Worm (Caenorhabditis elegans) whole organism, young adult: ENCODE measurements around the gene T13F2.2.

Experiments
- B0019.2 ChIP-seq: fragments of 200-800 bp; sonication (Bioruptor generic); conservative IDR thresholded peaks from 2 replicates; pipeline ENCODE4 v1.3.6; 2022; ENCODE audit warnings: missing genetic modification reagents, missing genetic modification characterization, missing compliant biosample characterization
- B0261.1 ChIP-seq: sonication (generic microtip); optimal IDR thresholded peaks from 2 replicates; lab custom pipeline; 2016; ENCODE audit warnings: mild to moderate bottlenecking, missing genetic modification characterization, moderate library complexity, missing compliant biosample characterization
- B0336.3 ChIP-seq: fragments of 200-800 bp; sonication (Bioruptor generic); IDR thresholded peaks from 2 replicates; pipeline ENCODE4 v1.3.6; 2022; ENCODE audit warnings: missing genetic modification characterization, missing compliant biosample characterization
- F10E7.11 ChIP-seq: sonication (generic microtip); optimal IDR thresholded peaks from 2 replicates; lab custom pipeline; 2017; ENCODE audit warnings: mild to moderate bottlenecking, missing genetic modification characterization, moderate library complexity, missing compliant biosample characterization
- F22D6.2 ChIP-seq: sonication (generic microtip); optimal IDR thresholded peaks from 2 replicates; lab custom pipeline; 2016; ENCODE audit warnings: mild to moderate bottlenecking, missing genetic modification characterization, missing compliant biosample characterization
- F39B2.1 ChIP-seq: fragments of 200-800 bp; sonication (Bioruptor generic); IDR thresholded peaks from 2 replicates; pipeline ENCODE4 v1.3.6; 2022; ENCODE audit warnings: missing genetic modification reagents, missing genetic modification characterization, missing compliant biosample characterization
- F57C9.4 ChIP-seq: sonication (generic microtip); optimal IDR thresholded peaks from 2 replicates; lab custom pipeline; 2017; ENCODE audit warnings: mild to moderate bottlenecking, missing genetic modification characterization, missing compliant biosample characterization
- T07F8.4 ChIP-seq: sonication (generic microtip); optimal IDR thresholded peaks from 2 replicates; lab custom pipeline; 2016; ENCODE audit warnings: mild to moderate bottlenecking, missing genetic modification characterization, moderate library complexity, missing compliant biosample characterization
- T26A5.8 ChIP-seq: sonication (generic microtip); optimal IDR thresholded peaks from 2 replicates; lab custom pipeline; 2016; ENCODE audit warnings: missing genetic modification characterization, missing compliant biosample characterization
- Y53G8AR.9 ChIP-seq: fragments of 200-800 bp; sonication (Bioruptor generic); conservative IDR thresholded peaks from 2 replicates; pipeline ENCODE4 v1.3.6; 2022; ENCODE audit warnings: missing genetic modification reagents, missing genetic modification characterization, missing compliant biosample characterization
- Y56A3A.18 ChIP-seq: fragments of 200-800 bp; sonication (Bioruptor generic); IDR thresholded peaks from 2 replicates; pipeline ENCODE4 v1.3.6; 2022; ENCODE audit warnings: missing genetic modification reagents, missing genetic modification characterization, missing compliant biosample characterization
- ZK185.1 ChIP-seq: sonication (generic microtip); optimal IDR thresholded peaks from 2 replicates; lab custom pipeline; 2016; ENCODE audit warnings: mild to moderate bottlenecking, missing genetic modification characterization, missing compliant biosample characterization; ENCODE audit not compliant: poor library complexity, severe bottlenecking
- aptf-3 ChIP-seq: fragments of 200-800 bp; sonication (Bioruptor generic); IDR thresholded peaks from 2 replicates; pipeline ENCODE4 v1.3.6; 2022; ENCODE audit warnings: missing genetic modification characterization, missing compliant biosample characterization
- attf-3 ChIP-seq: fragments of 200-800 bp; sonication (Bioruptor generic); conservative IDR thresholded peaks from 2 replicates; pipeline ENCODE4 v1.3.6; 2022; ENCODE audit warnings: missing genetic modification reagents, missing genetic modification characterization, missing compliant biosample characterization
- attf-5 ChIP-seq: fragments of 200-800 bp; sonication (Bioruptor generic); optimal IDR thresholded peaks from 2 replicates; lab custom pipeline; 2018; ENCODE audit warnings: mild to moderate bottlenecking, missing genetic modification characterization, missing compliant biosample characterization
- attf-6 ChIP-seq: fragments of 200-800 bp; sonication (Bioruptor generic); IDR thresholded peaks from 2 replicates; pipeline ENCODE4 v1.3.6; 2022; ENCODE audit warnings: missing genetic modification reagents, missing genetic modification characterization, missing compliant biosample characterization
- bed-1 ChIP-seq: fragments of 200-800 bp; sonication (Bioruptor generic); IDR thresholded peaks from 2 replicates; pipeline ENCODE4 v1.3.6; 2022; ENCODE audit warnings: missing genetic modification reagents, missing genetic modification characterization, missing compliant biosample characterization
- bed-2 ChIP-seq: fragments of 200-800 bp; sonication (Bioruptor generic); IDR thresholded peaks from 2 replicates; pipeline ENCODE4 v1.3.6; 2022; ENCODE audit warnings: missing genetic modification reagents, missing genetic modification characterization, missing compliant biosample characterization
- cebp-1 ChIP-seq, 2 experiments: fragments of 200-800 bp in 1 of 2; sonication (Bioruptor generic) in 1 of 2; sonication (generic microtip) in 1 of 2; IDR thresholded peaks in 1 of 2; optimal IDR thresholded peaks in 1 of 2; 2 replicates each; pipeline versions ENCODE4 v1.3.6 to Lab custom; 2017 to 2022; ENCODE audit warnings: missing compliant biosample characterization in 2 of 2, missing genetic modification characterization in 2 of 2, mild to moderate bottlenecking in 1 of 2, missing genetic modification reagents in 1 of 2, moderate library complexity in 1 of 2
- cebp-2 ChIP-seq: fragments of 200-800 bp; sonication (Bioruptor generic); IDR thresholded peaks from 2 replicates; pipeline ENCODE4 v1.3.6; 2022; ENCODE audit warnings: missing genetic modification characterization, missing compliant biosample characterization
- chd-7 ChIP-seq: sonication (generic microtip); optimal IDR thresholded peaks from 2 replicates; lab custom pipeline; 2016; ENCODE audit warnings: mild to moderate bottlenecking, missing genetic modification characterization, moderate library complexity, missing compliant biosample characterization
- die-1 ChIP-seq: sonication (generic microtip); optimal IDR thresholded peaks from 2 replicates; lab custom pipeline; 2016; ENCODE audit warnings: missing genotype, mild to moderate bottlenecking, missing genetic modification characterization, missing compliant biosample characterization
- dpff-1 ChIP-seq: sonication (generic microtip); optimal IDR thresholded peaks from 2 replicates; lab custom pipeline; 2017; ENCODE audit warnings: mild to moderate bottlenecking, missing genetic modification characterization, missing compliant biosample characterization
- egl-18 ChIP-seq: fragments of 200-800 bp; sonication (Bioruptor generic); IDR thresholded peaks from 2 replicates; pipeline ENCODE4 v1.3.6; 2022; ENCODE audit warnings: missing genetic modification reagents, missing genetic modification characterization, missing compliant biosample characterization
- ekl-4 ChIP-seq: fragments of 200-800 bp; sonication (Bioruptor generic); IDR thresholded peaks from 2 replicates; pipeline ENCODE4 v1.3.6; 2022; ENCODE audit warnings: missing genetic modification reagents, missing genetic modification characterization, missing compliant biosample characterization
- ets-4 ChIP-seq: fragments of 200-800 bp; sonication (Bioruptor generic); optimal IDR thresholded peaks from 2 replicates; lab custom pipeline; 2018; ENCODE audit warnings: mild to moderate bottlenecking, missing genetic modification characterization, missing compliant biosample characterization
- gei-17 ChIP-seq: fragments of 200-800 bp; sonication (Bioruptor generic); optimal IDR thresholded peaks from 2 replicates; lab custom pipeline; 2018; ENCODE audit warnings: mild to moderate bottlenecking, missing genetic modification characterization, missing compliant biosample characterization
- hmg-20 ChIP-seq: fragments of 200-800 bp; sonication (Bioruptor generic); IDR thresholded peaks from 2 replicates; pipeline ENCODE4 v1.3.6; 2022; ENCODE audit warnings: missing genetic modification reagents, missing genetic modification characterization, missing compliant biosample characterization
- let-526 ChIP-seq: fragments of 200-800 bp; sonication (Bioruptor generic); IDR thresholded peaks from 2 replicates; pipeline ENCODE4 v1.3.6; 2022; ENCODE audit warnings: missing genetic modification reagents, missing genetic modification characterization, missing compliant biosample characterization
- let-607 ChIP-seq, 2 experiments: fragments of 200-800 bp in 1 of 2; sonication (Bioruptor generic) in 1 of 2; sonication (generic microtip) in 1 of 2; optimal IDR thresholded peaks; 2 replicates each; lab custom pipeline; 2016 to 2018; ENCODE audit warnings: mild to moderate bottlenecking in 2 of 2, missing compliant biosample characterization in 2 of 2, missing genetic modification characterization in 2 of 2, moderate library complexity in 2 of 2, missing genotype in 1 of 2
- lin-35 ChIP-seq, 3 experiments: fragments of 150-350 bp in 2 of 3; sonication (generic microtip) in 1 of 3; optimal IDR thresholded peaks; 2 replicates each; lab custom pipeline; 2014 to 2018; ENCODE audit warnings: missing biosample characterization in 3 of 3, missing genetic modification characterization in 3 of 3, missing genetic modification reagents in 3 of 3
- lin-54 ChIP-seq: fragments of 200-800 bp; sonication (Bioruptor generic); optimal IDR thresholded peaks from 2 replicates; lab custom pipeline; 2018; ENCODE audit warnings: mild to moderate bottlenecking, missing genetic modification characterization, missing compliant biosample characterization
- madf-10 ChIP-seq: sonication (generic microtip); optimal IDR thresholded peaks from 2 replicates; lab custom pipeline; 2016; ENCODE audit warnings: mild to moderate bottlenecking, missing genetic modification characterization, missing compliant biosample characterization
- madf-3 ChIP-seq: fragments of 200-800 bp; sonication (Bioruptor generic); IDR thresholded peaks from 2 replicates; pipeline ENCODE4 v1.3.6; 2022; ENCODE audit warnings: missing genetic modification reagents, missing genetic modification characterization, missing compliant biosample characterization
- madf-6 ChIP-seq: fragments of 200-800 bp; sonication (Bioruptor generic); IDR thresholded peaks from 2 replicates; pipeline ENCODE4 v1.3.6; 2022; ENCODE audit warnings: missing genetic modification reagents, missing genetic modification characterization, missing compliant biosample characterization
- mes-4 ChIP-seq: sonication (generic microtip); optimal IDR thresholded peaks from 2 replicates; lab custom pipeline; 2016; ENCODE audit warnings: missing genotype, missing genetic modification characterization, missing compliant biosample characterization
- nhr-120 ChIP-seq: fragments of 200-800 bp; sonication (Bioruptor generic); IDR thresholded peaks from 2 replicates; pipeline ENCODE4 v1.3.6; 2022; ENCODE audit warnings: missing genetic modification characterization, missing compliant biosample characterization
- nhr-179 ChIP-seq: sonication (generic microtip); optimal IDR thresholded peaks from 2 replicates; lab custom pipeline; 2016; ENCODE audit warnings: mild to moderate bottlenecking, missing genetic modification characterization, missing compliant biosample characterization
- nhr-27 ChIP-seq: fragments of 200-800 bp; sonication (Bioruptor generic); optimal IDR thresholded peaks from 2 replicates; lab custom pipeline; 2018; ENCODE audit warnings: mild to moderate bottlenecking, missing genetic modification characterization, moderate library complexity, missing compliant biosample characterization
- pha-4 ChIP-seq: fragments of 150-350 bp; sonication (generic microtip); optimal IDR thresholded peaks from 2 replicates; lab custom pipeline; 2014; ENCODE audit warnings: missing biosample characterization, missing genetic modification reagents, missing genetic modification characterization
- sdz-38 ChIP-seq: sonication (generic microtip); optimal IDR thresholded peaks from 2 replicates; lab custom pipeline; 2016; ENCODE audit warnings: missing genotype, missing genetic modification characterization, missing compliant biosample characterization
- sea-2 ChIP-seq: fragments of 200-800 bp; sonication (Bioruptor generic); IDR thresholded peaks from 2 replicates; pipeline ENCODE4 v1.3.6; 2022; ENCODE audit warnings: missing genetic modification characterization, missing compliant biosample characterization
- snpc-1.3 ChIP-seq: sonication (generic microtip); optimal IDR thresholded peaks from 2 replicates; lab custom pipeline; 2017; ENCODE audit warnings: missing genetic modification characterization, mild to moderate bottlenecking, missing compliant biosample characterization, antibody characterized with exemption, moderate library complexity, missing genotype, missing genetic modification reagents; ENCODE audit not compliant: insufficient read depth
- snpc-4 ChIP-seq, 5 experiments: fragments of 150-350 bp in 1 of 5; sonication (generic microtip) in 4 of 5; optimal IDR thresholded peaks; 2 replicates each; lab custom pipeline; 2014 to 2018; ENCODE audit warnings: missing genetic modification characterization in 5 of 5, missing biosample characterization in 3 of 5, antibody characterized with exemption in 2 of 5, mild to moderate bottlenecking in 2 of 5, missing compliant biosample characterization in 2 of 5, missing genotype in 2 of 5, moderate library complexity in 2 of 5, missing genetic modification reagents in 1 of 5
- tbx-9 ChIP-seq: sonication (generic microtip); optimal IDR thresholded peaks from 2 replicates; lab custom pipeline; 2016; ENCODE audit warnings: borderline replicate concordance, missing genetic modification characterization, inconsistent platforms, missing compliant biosample characterization
- xnd-1 ChIP-seq: sonication (generic microtip); optimal IDR thresholded peaks from 2 replicates; lab custom pipeline; 2016; ENCODE audit warnings: missing genotype, missing genetic modification reagents, missing genetic modification characterization, missing compliant biosample characterization
- zfh-2 ChIP-seq: fragments of 200-800 bp; sonication (Bioruptor generic); conservative IDR thresholded peaks from 2 replicates; pipeline ENCODE4 v1.3.6; 2022; ENCODE audit warnings: missing genetic modification reagents, missing genetic modification characterization, missing compliant biosample characterization
- ztf-6 ChIP-seq: fragments of 200-800 bp; sonication (Bioruptor generic); IDR thresholded peaks from 2 replicates; pipeline ENCODE4 v1.3.6; 2022; ENCODE audit warnings: missing genetic modification reagents, missing genetic modification characterization, missing compliant biosample characterization

T13F2.2 gene

ce11 chrIV:9778016-9778415 lies 19.1 kb downstream of the T13F2.2 start, which contains the start of gene T13F2.6 (continued):
- TF ChIP-seq let-526 (GFP tag; lab: Robert Waterston, UW) (no peak), T07F8.4 (tag; lab: Kevin White, UChicago) (no peak), aptf-3 (no peak), ZK185.1 (no peak), lin-54 (GFP tag; lab: Kevin White, UChicago) (peak; percentile 93), pha-4 (no peak), tbx-9 (tag; lab: Kevin White, UChicago) (no peak), nhr-27 (tag; lab: Kevin White, UChicago) (no peak), snpc-4 (GFP tag; optimal IDR thresholded peaks at IDR 0.05; lab: Kevin White, UChicago) (peak; percentile 74), snpc-4 (tag; optimal IDR thresholded peaks at IDR 0.05; lab: Kevin White, UChicago) (peak; percentile 9 to 83 (median 62)), Y53G8AR.9 (GFP tag; lab: Robert Waterston, UW) (no peak), madf-10 (tag; lab: Kevin White, UChicago) (no peak), die-1 (no peak), F10E7.11 (tag; lab: Kevin White, UChicago) (no peak), cebp-2 (no peak), cebp-1 (GFP tag; IDR thresholded peaks at IDR 0.05; lab: Robert Waterston, UW) (no peak), cebp-1 (tag; optimal IDR thresholded peaks at IDR 0.05; lab: Kevin White, UChicago) (no peak), F22D6.2 (tag; lab: Kevin White, UChicago) (no peak), egl-18 (no peak), lin-35 (GFP tag; optimal IDR thresholded peaks at IDR 0.05; lab: Kevin White, UChicago) (peak in 1 of 3 experiments; percentile 51), T26A5.8 (tag; lab: Kevin White, UChicago) (no peak), madf-3 (GFP tag; lab: Robert Waterston, UW) (peak; percentile 86), gei-17 (no peak), bed-1 (GFP tag; lab: Robert Waterston, UW) (no peak), nhr-120 (GFP tag; lab: Robert Waterston, UW) (no peak), madf-6 (peak; percentile 97), hmg-20 (no peak), ets-4 (GFP tag; lab: Kevin White, UChicago) (no peak), xnd-1 (tag; lab: Kevin White, UChicago) (peak; percentile 76), ekl-4 (GFP tag; lab: Robert Waterston, UW) (peak; percentile 86), B0336.3 (peak; percentile 60; the same call in 1 of the 2 replicates), ztf-6 (GFP tag; lab: Robert Waterston, UW) (no peak), sea-2 (no peak), B0019.2 (GFP tag; lab: Robert Waterston, UW) (peak; percentile 91), attf-5 (GFP tag; lab: Kevin White, UChicago) (no peak), F57C9.4 (tag; lab: Kevin White, UChicago) (no peak), chd-7 (tag; lab: Kevin White, UChicago) (no peak), sdz-38 (tag; lab: Kevin White, UChicago) (no peak), snpc-1.3 (peak; percentile 91), dpff-1 (tag; lab: Kevin White, UChicago) (no peak), Y56A3A.18 (no peak), F39B2.1 (GFP tag; lab: Robert Waterston, UW) (no peak), attf-3 (GFP tag; lab: Robert Waterston, UW) (peak; percentile 65), B0261.1 (tag; lab: Kevin White, UChicago) (no peak), zfh-2 (GFP tag; lab: Robert Waterston, UW) (no peak), mes-4 (no peak), let-607 (tag; optimal IDR thresholded peaks at IDR 0.05; lab: Kevin White, UChicago) (no peak), bed-2 (no peak), nhr-179 (tag; lab: Kevin White, UChicago) (no peak), attf-6 (GFP tag; lab: Robert Waterston, UW) (peak; percentile 77)
